Worm (Caenorhabditis elegans) whole organism, early embryonic: Measurements from ENCODE around the gene F12A10.8.

Experiments
- B0310.2 ChIP-seq: sonication (generic microtip); optimal IDR thresholded peaks from 2 replicates; lab custom pipeline; 2016; ENCODE audit warnings: mild to moderate bottlenecking, missing genetic modification characterization, missing compliant biosample characterization
- F13C5.2 ChIP-seq: sonication (generic microtip); optimal IDR thresholded peaks from 2 replicates; lab custom pipeline; 2017; ENCODE audit warnings: mild to moderate bottlenecking, missing genetic modification characterization, inconsistent platforms, missing compliant biosample characterization
- aly-1 ChIP-seq: sonication (generic microtip); optimal IDR thresholded peaks from 2 replicates; lab custom pipeline; 2016; ENCODE audit warnings: missing genetic modification characterization, missing compliant biosample characterization
- ama-1 ChIP-seq: fragments of 150-350 bp; optimal IDR thresholded peaks from 2 replicates; lab custom pipeline; 2014
- ceh-13 ChIP-seq: fragments of 200-800 bp; sonication (Bioruptor generic); optimal IDR thresholded peaks from 2 replicates; lab custom pipeline; 2018; ENCODE audit warnings: mild to moderate bottlenecking, missing genetic modification characterization, missing compliant biosample characterization
- ceh-36 ChIP-seq: sonication (generic microtip); optimal IDR thresholded peaks from 2 replicates; lab custom pipeline; 2016; ENCODE audit warnings: missing genetic modification characterization, inconsistent platforms, missing compliant biosample characterization
- ets-7 ChIP-seq: sonication (generic microtip); optimal IDR thresholded peaks from 2 replicates; lab custom pipeline; 2016; ENCODE audit warnings: missing genotype, missing genetic modification characterization, missing compliant biosample characterization
- flt-1 ChIP-seq: fragments of 200-800 bp; sonication (Bioruptor generic); IDR thresholded peaks from 2 replicates; pipeline ENCODE4 v1.3.6; 2022; ENCODE audit warnings: missing genetic modification characterization, missing compliant biosample characterization
- hmbx-1 ChIP-seq: sonication (generic microtip); optimal IDR thresholded peaks from 2 replicates; lab custom pipeline; 2016; ENCODE audit warnings: mild to moderate bottlenecking, missing genetic modification characterization, missing compliant biosample characterization
- hmg-4 ChIP-seq: fragments of 200-800 bp; sonication (Bioruptor generic); optimal IDR thresholded peaks from 2 replicates; lab custom pipeline; 2018; ENCODE audit warnings: mild to moderate bottlenecking, missing genetic modification characterization, missing compliant biosample characterization
- hnd-1 ChIP-seq: sonication (generic microtip); optimal IDR thresholded peaks from 2 replicates; lab custom pipeline; 2016; ENCODE audit warnings: missing genetic modification characterization, missing compliant biosample characterization
- pes-1 ChIP-seq: fragments of 200-800 bp; sonication (Bioruptor generic); IDR thresholded peaks from 2 replicates; pipeline ENCODE4 v1.3.6; 2022; ENCODE audit warnings: missing genetic modification reagents, missing genetic modification characterization, missing compliant biosample characterization
- scrt-1 ChIP-seq: fragments of 200-800 bp; sonication (Bioruptor generic); IDR thresholded peaks from 2 replicates; pipeline ENCODE4 v1.3.6; 2022; ENCODE audit warnings: missing genetic modification characterization, missing compliant biosample characterization
- sea-1 ChIP-seq: fragments of 200-800 bp; sonication (Bioruptor generic); conservative IDR thresholded peaks from 2 replicates; pipeline ENCODE4 v1.3.6; 2022; ENCODE audit warnings: missing genetic modification characterization, missing compliant biosample characterization
- tbx-11 ChIP-seq: fragments of 200-800 bp; sonication (Bioruptor generic); IDR thresholded peaks from 2 replicates; pipeline ENCODE4 v1.3.6; 2022; ENCODE audit warnings: missing genetic modification characterization, missing compliant biosample characterization
- tbx-37 ChIP-seq: fragments of 200-800 bp; sonication (Bioruptor generic); conservative IDR thresholded peaks from 2 replicates; pipeline ENCODE4 v1.3.6; 2022; ENCODE audit warnings: missing genetic modification reagents, missing genetic modification characterization, missing compliant biosample characterization
- tra-4 ChIP-seq: sonication (generic microtip); optimal IDR thresholded peaks from 2 replicates; lab custom pipeline; 2017; ENCODE audit warnings: missing genetic modification characterization, missing compliant biosample characterization

The F12A10.8 gene

ce11 chrII:5512473-5513097 lies 11.7 kb upstream of the F12A10.8 start:
- TF ChIP-seq hnd-1 (tag; lab: Kevin White, UChicago) (no peak), tbx-11 (GFP tag; lab: Robert Waterston, UW) (no peak), ets-7 (tag; lab: Kevin White, UChicago) (no peak), flt-1 (GFP tag; lab: Robert Waterston, UW) (no peak), ama-1 (lab: Kevin White, UChicago) (no peak), ceh-36 (no peak), hmg-4 (GFP tag; lab: Kevin White, UChicago) (no peak), tra-4 (tag; lab: Kevin White, UChicago) (no peak), pes-1 (GFP tag; lab: Robert Waterston, UW) (no peak), scrt-1 (no peak), B0310.2 (tag; lab: Kevin White, UChicago) (no peak), tbx-37 (GFP tag; lab: Robert Waterston, UW) (no peak), F13C5.2 (tag; lab: Kevin White, UChicago) (no peak), ceh-13 (GFP tag; lab: Kevin White, UChicago) (no peak), aly-1 (tag; lab: Kevin White, UChicago) (no peak), sea-1 (no peak), hmbx-1 (tag; lab: Kevin White, UChicago) (no peak)

- TF ChIP-seq flt-1 (GFP tag; lab: Robert Waterston, UW) (no peak), pes-1 (GFP tag; lab: Robert Waterston, UW) (no peak), tbx-11 (GFP tag; lab: Robert Waterston, UW) (no peak), ceh-13 (GFP tag; lab: Kevin White, UChicago) (no peak), tbx-37 (GFP tag; lab: Robert Waterston, UW) (no peak), ceh-36 (no peak), scrt-1 (no peak), aly-1 (tag; lab: Kevin White, UChicago) (no peak), tra-4 (tag; lab: Kevin White, UChicago) (no peak), hmg-4 (GFP tag; lab: Kevin White, UChicago) (no peak), ama-1 (lab: Kevin White, UChicago) (no peak), hmbx-1 (tag; lab: Kevin White, UChicago) (no peak), sea-1 (no peak), F13C5.2 (tag; lab: Kevin White, UChicago) (no peak), hnd-1 (tag; lab: Kevin White, UChicago) (no peak)
Observed at ce11 chrII:5511417-5512353, 10.8 kb upstream of the F12A10.8 start.

ce11 chrII:5505820-5506287 lies 5.0 kb upstream of the F12A10.8 start, which contains the start of gene npp-24:
Gene npp-24 (plus strand): TSS chrII:5505870.
- no peak for TF ChIP-seq ceh-13 (GFP tag; lab: Kevin White, UChicago)
- no peak for TF ChIP-seq F13C5.2 (tag; lab: Kevin White, UChicago)
- TF ChIP-seq B0310.2 (tag; lab: Kevin White, UChicago), result no peak
- no peak for TF ChIP-seq scrt-1
- no peak for TF ChIP-seq pes-1 (GFP tag; lab: Robert Waterston, UW)

- TF ChIP-seq pes-1 (GFP tag; lab: Robert Waterston, UW) (no peak), aly-1 (tag; lab: Kevin White, UChicago) (no peak), B0310.2 (tag; lab: Kevin White, UChicago) (no peak), flt-1 (GFP tag; lab: Robert Waterston, UW) (no peak), hnd-1 (tag; lab: Kevin White, UChicago) (no peak), ama-1 (lab: Kevin White, UChicago) (no peak), ceh-36 (no peak), ceh-13 (GFP tag; lab: Kevin White, UChicago) (no peak), tra-4 (tag; lab: Kevin White, UChicago) (no peak), tbx-11 (GFP tag; lab: Robert Waterston, UW) (no peak), sea-1 (no peak), hmbx-1 (tag; lab: Kevin White, UChicago) (no peak), F13C5.2 (tag; lab: Kevin White, UChicago) (no peak), scrt-1 (no peak), hmg-4 (GFP tag; lab: Kevin White, UChicago) (no peak), tbx-37 (GFP tag; lab: Robert Waterston, UW) (no peak), ets-7 (tag; lab: Kevin White, UChicago) (no peak)
Observed at ce11 chrII:5503760-5504159, 2.9 kb upstream of the F12A10.8 start, which contains the start of gene cyp-44A1. Gene cyp-44A1 (plus strand): TSS chrII:5504044.

- TF ChIP-seq B0310.2 (tag; lab: Kevin White, UChicago) (no peak), sea-1 (no peak), ama-1 (lab: Kevin White, UChicago) (no peak), ets-7 (tag; lab: Kevin White, UChicago) (no peak), hmg-4 (GFP tag; lab: Kevin White, UChicago) (no peak), ceh-13 (GFP tag; lab: Kevin White, UChicago) (no peak), tbx-11 (GFP tag; lab: Robert Waterston, UW) (no peak), scrt-1 (no peak), tbx-37 (GFP tag; lab: Robert Waterston, UW) (no peak), tra-4 (tag; lab: Kevin White, UChicago) (no peak), aly-1 (tag; lab: Kevin White, UChicago) (no peak), flt-1 (GFP tag; lab: Robert Waterston, UW) (no peak), hmbx-1 (tag; lab: Kevin White, UChicago) (no peak), ceh-36 (no peak), F13C5.2 (tag; lab: Kevin White, UChicago) (no peak)
Observed at ce11 chrII:5500470-5500869, 394 bp downstream of the F12A10.8 start, which contains the start of gene fzy-1. Gene fzy-1 (plus strand): TSS chrII:5500770.
